Fruit fly (Drosophila melanogaster) Kc167 (cell line): Measurements from ENCODE around the gene Ref2.

Experiments used
- Myc ChIP-seq: fragments of >200 bp; optimal IDR thresholded peaks from 2 replicates; lab custom pipeline; 2017; ENCODE audit warnings: missing external identifiers
- Sin3A ChIP-seq: fragments of >200 bp; optimal IDR thresholded peaks from 2 replicates; lab custom pipeline; 2018; ENCODE audit warnings: missing external identifiers
- h ChIP-seq: fragments of >200 bp; optimal IDR thresholded peaks from 3 replicates; lab custom pipeline; 2018; ENCODE audit warnings: missing external identifiers
- insv ChIP-seq: fragments of >200 bp; optimal IDR thresholded peaks from 3 replicates; lab custom pipeline; 2018; ENCODE audit warnings: missing external identifiers
- psq ChIP-seq: fragments of >200 bp; optimal IDR thresholded peaks from 2 replicates; lab custom pipeline; 2017; ENCODE audit warnings: missing external identifiers

DNA sequence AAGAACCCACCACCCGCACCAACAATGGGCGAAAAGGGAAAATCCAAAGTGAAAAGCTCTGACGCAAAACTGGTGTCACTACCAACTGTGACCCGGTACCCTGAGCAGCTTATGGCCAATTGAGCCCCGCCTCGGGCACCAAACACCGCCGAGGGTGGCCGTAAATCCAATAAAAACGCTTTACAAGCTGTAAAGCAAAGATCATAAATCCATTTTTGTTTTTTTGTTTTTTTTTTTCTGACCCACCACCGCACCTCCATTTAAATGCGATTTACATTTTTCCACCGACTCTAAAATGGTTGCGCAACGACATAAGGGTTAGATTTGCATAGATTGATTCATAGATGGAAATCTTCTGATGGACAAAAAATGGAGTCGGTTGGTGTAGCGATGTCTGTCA lies 28.2 kb upstream of the Ref2 start:
- TF ChIP-seq insv (lab: Kevin White, UChicago) (no peak), h (lab: Kevin White, UChicago) (no peak), psq (no peak), Sin3A (lab: Kevin White, UChicago) (no peak), Myc (lab: Kevin White, UChicago) (no peak)
